Worm (Caenorhabditis elegans) whole organism, young adult: ENCODE results near the gene Y57G11C.5.
A peak's percentile ranks its signal among the peaks of the same experiment; 100 is the strongest.

Experiments used
- B0019.2 ChIP-seq: fragments of 200-800 bp; sonication (Bioruptor generic); conservative IDR thresholded peaks from 2 replicates; pipeline ENCODE4 v1.3.6; 2022; ENCODE audit warnings: missing genetic modification reagents, missing genetic modification characterization, missing compliant biosample characterization
- B0336.3 ChIP-seq: fragments of 200-800 bp; sonication (Bioruptor generic); IDR thresholded peaks from 2 replicates; pipeline ENCODE4 v1.3.6; 2022; ENCODE audit warnings: missing genetic modification characterization, missing compliant biosample characterization
- F22D6.2 ChIP-seq: sonication (generic microtip); optimal IDR thresholded peaks from 2 replicates; lab custom pipeline; 2016; ENCODE audit warnings: mild to moderate bottlenecking, missing genetic modification characterization, missing compliant biosample characterization
- F23B12.7 ChIP-seq: sonication (generic microtip); optimal IDR thresholded peaks from 2 replicates; lab custom pipeline; 2017; ENCODE audit warnings: missing genetic modification characterization, mild to moderate bottlenecking, missing compliant biosample characterization, antibody characterized with exemption, moderate library complexity; ENCODE audit not compliant: insufficient read depth
- F33H1.4 ChIP-seq: fragments of 200-800 bp; sonication (Bioruptor generic); IDR thresholded peaks from 2 replicates; pipeline ENCODE4 v1.3.6; 2022; ENCODE audit warnings: missing genetic modification reagents, missing genetic modification characterization, missing compliant biosample characterization
- F39B2.1 ChIP-seq: fragments of 200-800 bp; sonication (Bioruptor generic); IDR thresholded peaks from 2 replicates; pipeline ENCODE4 v1.3.6; 2022; ENCODE audit warnings: missing genetic modification reagents, missing genetic modification characterization, missing compliant biosample characterization
- T07F8.4 ChIP-seq: sonication (generic microtip); optimal IDR thresholded peaks from 2 replicates; lab custom pipeline; 2016; ENCODE audit warnings: mild to moderate bottlenecking, missing genetic modification characterization, moderate library complexity, missing compliant biosample characterization
- Y95B8A.8 ChIP-seq: fragments of 200-800 bp; sonication (Bioruptor generic); IDR thresholded peaks from 2 replicates; pipeline ENCODE4 v1.3.6; 2022; ENCODE audit warnings: missing genetic modification reagents, missing genetic modification characterization, missing compliant biosample characterization
- ZK185.1 ChIP-seq: sonication (generic microtip); optimal IDR thresholded peaks from 2 replicates; lab custom pipeline; 2016; ENCODE audit warnings: mild to moderate bottlenecking, missing genetic modification characterization, missing compliant biosample characterization; ENCODE audit not compliant: poor library complexity, severe bottlenecking
- attf-5 ChIP-seq: fragments of 200-800 bp; sonication (Bioruptor generic); optimal IDR thresholded peaks from 2 replicates; lab custom pipeline; 2018; ENCODE audit warnings: mild to moderate bottlenecking, missing genetic modification characterization, missing compliant biosample characterization
- attf-6 ChIP-seq: fragments of 200-800 bp; sonication (Bioruptor generic); IDR thresholded peaks from 2 replicates; pipeline ENCODE4 v1.3.6; 2022; ENCODE audit warnings: missing genetic modification reagents, missing genetic modification characterization, missing compliant biosample characterization
- cebp-1 ChIP-seq, 2 experiments: fragments of 200-800 bp in 1 of 2; sonication (Bioruptor generic) in 1 of 2; sonication (generic microtip) in 1 of 2; IDR thresholded peaks in 1 of 2; optimal IDR thresholded peaks in 1 of 2; 2 replicates each; pipeline versions ENCODE4 v1.3.6 to Lab custom; 2017 to 2022; ENCODE audit warnings: missing compliant biosample characterization in 2 of 2, missing genetic modification characterization in 2 of 2, mild to moderate bottlenecking in 1 of 2, missing genetic modification reagents in 1 of 2, moderate library complexity in 1 of 2
- cebp-2 ChIP-seq: fragments of 200-800 bp; sonication (Bioruptor generic); IDR thresholded peaks from 2 replicates; pipeline ENCODE4 v1.3.6; 2022; ENCODE audit warnings: missing genetic modification characterization, missing compliant biosample characterization
- ceh-58 ChIP-seq: fragments of 200-800 bp; sonication (Bioruptor generic); IDR thresholded peaks from 2 replicates; pipeline ENCODE4 v1.3.6; 2022; ENCODE audit warnings: missing genetic modification characterization, missing compliant biosample characterization
- chd-7 ChIP-seq: sonication (generic microtip); optimal IDR thresholded peaks from 2 replicates; lab custom pipeline; 2016; ENCODE audit warnings: mild to moderate bottlenecking, missing genetic modification characterization, moderate library complexity, missing compliant biosample characterization
- die-1 ChIP-seq: sonication (generic microtip); optimal IDR thresholded peaks from 2 replicates; lab custom pipeline; 2016; ENCODE audit warnings: missing genotype, mild to moderate bottlenecking, missing genetic modification characterization, missing compliant biosample characterization
- dox-1 ChIP-seq: fragments of 200-800 bp; sonication (Bioruptor generic); IDR thresholded peaks from 2 replicates; pipeline ENCODE4 v1.3.6; 2022; ENCODE audit warnings: missing genetic modification reagents, missing genetic modification characterization, missing compliant biosample characterization
- dpl-1 ChIP-seq: fragments of 150-350 bp; optimal IDR thresholded peaks from 2 replicates; lab custom pipeline; 2014; ENCODE audit warnings: missing biosample characterization, missing genetic modification reagents, missing genetic modification characterization
- egl-44 ChIP-seq: fragments of 200-800 bp; sonication (Bioruptor generic); IDR thresholded peaks from 2 replicates; pipeline ENCODE4 v1.3.6; 2022; ENCODE audit warnings: missing genetic modification reagents, missing genetic modification characterization, missing compliant biosample characterization
- ekl-4 ChIP-seq: fragments of 200-800 bp; sonication (Bioruptor generic); IDR thresholded peaks from 2 replicates; pipeline ENCODE4 v1.3.6; 2022; ENCODE audit warnings: missing genetic modification reagents, missing genetic modification characterization, missing compliant biosample characterization
- ets-4 ChIP-seq: fragments of 200-800 bp; sonication (Bioruptor generic); optimal IDR thresholded peaks from 2 replicates; lab custom pipeline; 2018; ENCODE audit warnings: mild to moderate bottlenecking, missing genetic modification characterization, missing compliant biosample characterization
- hmg-1.2 ChIP-seq: fragments of 200-800 bp; sonication (Bioruptor generic); IDR thresholded peaks from 2 replicates; pipeline ENCODE4 v1.3.6; 2022; ENCODE audit warnings: missing genetic modification reagents, missing genetic modification characterization, missing compliant biosample characterization
- let-607 ChIP-seq, 2 experiments: fragments of 200-800 bp in 1 of 2; sonication (Bioruptor generic) in 1 of 2; sonication (generic microtip) in 1 of 2; optimal IDR thresholded peaks; 2 replicates each; lab custom pipeline; 2016 to 2018; ENCODE audit warnings: mild to moderate bottlenecking in 2 of 2, missing compliant biosample characterization in 2 of 2, missing genetic modification characterization in 2 of 2, moderate library complexity in 2 of 2, missing genotype in 1 of 2
- lin-40 ChIP-seq: sonication (generic microtip); optimal IDR thresholded peaks from 2 replicates; lab custom pipeline; 2016; ENCODE audit warnings: missing genetic modification characterization, mild to moderate bottlenecking, missing compliant biosample characterization, missing genotype, missing genetic modification reagents
- lin-54 ChIP-seq: fragments of 200-800 bp; sonication (Bioruptor generic); optimal IDR thresholded peaks from 2 replicates; lab custom pipeline; 2018; ENCODE audit warnings: mild to moderate bottlenecking, missing genetic modification characterization, missing compliant biosample characterization
- lsl-1 ChIP-seq: fragments of 200-800 bp; sonication (Bioruptor generic); optimal IDR thresholded peaks from 2 replicates; lab custom pipeline; 2018; ENCODE audit warnings: mild to moderate bottlenecking, missing genetic modification characterization, moderate library complexity, missing compliant biosample characterization
- mes-4 ChIP-seq: sonication (generic microtip); optimal IDR thresholded peaks from 2 replicates; lab custom pipeline; 2016; ENCODE audit warnings: missing genotype, missing genetic modification characterization, missing compliant biosample characterization
- mxl-1 ChIP-seq: sonication (generic microtip); optimal IDR thresholded peaks from 2 replicates; lab custom pipeline; 2016; ENCODE audit warnings: missing genetic modification characterization, missing compliant biosample characterization
- nhr-179 ChIP-seq: sonication (generic microtip); optimal IDR thresholded peaks from 2 replicates; lab custom pipeline; 2016; ENCODE audit warnings: mild to moderate bottlenecking, missing genetic modification characterization, missing compliant biosample characterization
- nhr-80 ChIP-seq: sonication (generic microtip); optimal IDR thresholded peaks from 2 replicates; lab custom pipeline; 2016; ENCODE audit warnings: missing genetic modification characterization, missing compliant biosample characterization
- nhr-90 ChIP-seq: sonication (generic microtip); optimal IDR thresholded peaks from 2 replicates; lab custom pipeline; 2016; ENCODE audit warnings: missing genotype, mild to moderate bottlenecking, missing genetic modification characterization, missing compliant biosample characterization
- pbrm-1 ChIP-seq: fragments of 200-800 bp; sonication (Bioruptor generic); IDR thresholded peaks from 2 replicates; pipeline ENCODE4 v1.3.6; 2022; ENCODE audit warnings: missing genetic modification reagents, missing genetic modification characterization, missing compliant biosample characterization
- rcor-1 ChIP-seq: fragments of 200-800 bp; sonication (Bioruptor generic); IDR thresholded peaks from 2 replicates; pipeline ENCODE4 v1.3.6; 2022; ENCODE audit warnings: missing genetic modification reagents, missing genetic modification characterization, missing compliant biosample characterization
- rec-8 ChIP-seq, 2 experiments: sonication (generic microtip); optimal IDR thresholded peaks; 2 replicates each; lab custom pipeline; 2016; ENCODE audit warnings: mild to moderate bottlenecking in 2 of 2, missing genetic modification characterization in 2 of 2, missing genetic modification reagents in 2 of 2, missing genotype in 2 of 2, missing biosample characterization in 1 of 2, missing compliant biosample characterization in 1 of 2, moderate library complexity in 1 of 2
- snpc-4 ChIP-seq, 5 experiments: fragments of 150-350 bp in 1 of 5; sonication (generic microtip) in 4 of 5; optimal IDR thresholded peaks; 2 replicates each; lab custom pipeline; 2014 to 2018; ENCODE audit warnings: missing genetic modification characterization in 5 of 5, missing biosample characterization in 3 of 5, antibody characterized with exemption in 2 of 5, mild to moderate bottlenecking in 2 of 5, missing compliant biosample characterization in 2 of 5, missing genotype in 2 of 5, moderate library complexity in 2 of 5, missing genetic modification reagents in 1 of 5
- somi-1 ChIP-seq: fragments of 200-800 bp; sonication (Bioruptor generic); optimal IDR thresholded peaks from 2 replicates; lab custom pipeline; 2018; ENCODE audit warnings: mild to moderate bottlenecking, missing genetic modification characterization, missing compliant biosample characterization
- tbx-9 ChIP-seq: sonication (generic microtip); optimal IDR thresholded peaks from 2 replicates; lab custom pipeline; 2016; ENCODE audit warnings: borderline replicate concordance, missing genetic modification characterization, inconsistent platforms, missing compliant biosample characterization
- ztf-18 ChIP-seq: sonication (generic microtip); optimal IDR thresholded peaks from 2 replicates; lab custom pipeline; 2016; ENCODE audit warnings: missing genotype, mild to moderate bottlenecking, missing genetic modification characterization, missing compliant biosample characterization
- ztf-26 ChIP-seq: sonication (generic microtip); optimal IDR thresholded peaks from 2 replicates; lab custom pipeline; 2017; ENCODE audit warnings: missing genetic modification characterization, missing compliant biosample characterization
- ztf-3 ChIP-seq: fragments of 200-800 bp; sonication (Bioruptor generic); optimal IDR thresholded peaks from 2 replicates; lab custom pipeline; 2018; ENCODE audit warnings: mild to moderate bottlenecking, missing genetic modification characterization, missing compliant biosample characterization

The Y57G11C.5 gene

DNA sequence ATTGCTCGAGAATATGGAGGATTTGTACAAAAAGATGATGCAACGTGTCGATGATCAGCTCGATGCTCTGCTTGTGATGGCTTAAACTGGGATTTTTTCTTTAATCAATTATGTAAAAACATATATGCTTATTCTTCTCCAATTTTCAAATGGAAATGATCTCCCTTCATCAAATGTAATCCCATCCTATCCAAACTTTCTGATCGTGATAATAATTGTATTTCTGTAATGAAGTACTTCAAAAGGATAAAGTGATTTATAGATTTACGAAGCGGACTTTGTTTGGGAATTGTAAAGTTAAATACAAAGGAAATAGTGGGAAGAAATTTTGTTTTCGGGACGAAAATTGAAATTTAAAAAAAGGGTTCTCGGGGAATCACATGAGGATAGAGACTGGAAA is 25.3 kb upstream of the Y57G11C.5 start (continued):
- no peak for TF ChIP-seq cebp-1 (GFP tag; IDR thresholded peaks at IDR 0.05; lab: Robert Waterston, UW)
- peak; percentile 25 for TF ChIP-seq cebp-1 (tag; optimal IDR thresholded peaks at IDR 0.05; lab: Kevin White, UChicago)
- peak; percentile 72 for TF ChIP-seq snpc-4 (GFP tag; optimal IDR thresholded peaks at IDR 0.05; lab: Kevin White, UChicago)
- peak in 3 of 4 experiments; percentile 20 to 90 (median 45) for TF ChIP-seq snpc-4 (tag; optimal IDR thresholded peaks at IDR 0.05; lab: Kevin White, UChicago)
- TF ChIP-seq mes-4 (tag; lab: Kevin White, UChicago), result peak; percentile 12
- TF ChIP-seq rec-8 (tag; optimal IDR thresholded peaks at IDR 0.05; lab: Kevin White, UChicago), result peak in 1 of 2 experiments; percentile 32
- no peak for TF ChIP-seq ets-4 (GFP tag; lab: Kevin White, UChicago)
- peak; percentile 35 for TF ChIP-seq die-1 (tag; lab: Kevin White, UChicago)
- TF ChIP-seq nhr-90 (tag; lab: Kevin White, UChicago), result no peak
- peak; percentile 1 for TF ChIP-seq ZK185.1 (tag; lab: Kevin White, UChicago)
- no peak for TF ChIP-seq rcor-1 (GFP tag; lab: Robert Waterston, UW)
- no peak for TF ChIP-seq tbx-9 (tag; lab: Kevin White, UChicago)
- TF ChIP-seq F39B2.1 (GFP tag; lab: Robert Waterston, UW), result no peak
- TF ChIP-seq B0019.2, result no peak
- TF ChIP-seq lin-54, result peak; percentile 21
- peak; percentile 6 for TF ChIP-seq ztf-18
- TF ChIP-seq ceh-58 (GFP tag; lab: Robert Waterston, UW), result no peak

DNA sequence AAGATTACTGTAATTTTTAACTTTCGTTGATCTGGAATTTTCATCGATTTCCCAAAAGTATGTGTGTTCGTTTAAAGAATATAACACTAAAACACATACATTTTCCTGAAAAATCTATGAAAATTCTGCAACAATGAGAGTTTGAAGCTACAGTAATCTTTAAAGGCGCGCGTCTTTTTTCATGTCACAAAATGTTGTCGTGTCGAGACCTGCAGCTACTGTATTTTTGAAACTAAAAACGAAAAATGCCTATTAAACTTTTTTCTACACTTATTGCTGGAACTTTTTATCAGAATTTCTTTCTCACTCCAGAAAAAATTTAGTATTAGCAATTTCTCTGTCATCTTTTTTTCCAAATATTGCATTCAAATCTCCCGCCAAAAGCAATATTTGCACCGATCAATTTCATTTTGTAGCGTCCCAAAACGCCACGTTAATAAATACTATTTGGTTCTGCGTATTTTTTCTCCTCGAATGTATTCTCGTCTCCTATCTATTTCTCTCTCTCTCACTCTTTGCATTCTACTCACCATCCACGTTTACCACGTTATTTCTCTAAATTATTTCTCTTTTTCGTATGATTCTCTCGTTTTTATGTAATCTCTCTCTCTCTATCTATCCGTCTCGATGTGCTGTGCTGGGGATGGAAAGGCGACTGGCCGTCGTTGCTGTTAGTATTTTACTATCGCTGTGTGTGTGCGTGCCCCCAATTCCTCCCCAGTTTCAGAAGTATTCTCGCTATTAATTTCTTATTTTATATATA is 21.3 kb upstream of the Y57G11C.5 start, which contains the start of gene melo-1:
Gene melo-1, plus strand, starts transcription at position 658 of the 763 bp plus-strand sequence.
- peak; percentile 46 for TF ChIP-seq attf-5 (GFP tag; lab: Kevin White, UChicago)
- TF ChIP-seq chd-7 (tag; lab: Kevin White, UChicago), result no peak
- TF ChIP-seq nhr-80 (tag; lab: Kevin White, UChicago), result peak; percentile 29
- no peak for TF ChIP-seq ztf-3 (GFP tag; lab: Kevin White, UChicago)
- TF ChIP-seq nhr-179 (tag; lab: Kevin White, UChicago), result no peak
- TF ChIP-seq pbrm-1 (GFP tag; lab: Robert Waterston, UW), result peak; percentile 22; the same call in 1 of the 2 replicates
- 0 out of 2 replicates have a peak, but pooled peaks have one; percentile 18 for TF ChIP-seq B0336.3 (GFP tag; lab: Robert Waterston, UW)
- TF ChIP-seq cebp-1 (GFP tag; IDR thresholded peaks at IDR 0.05; lab: Robert Waterston, UW), result no peak
- TF ChIP-seq cebp-1 (tag; optimal IDR thresholded peaks at IDR 0.05; lab: Kevin White, UChicago), result peak; percentile 64
- no peak for TF ChIP-seq T07F8.4 (tag; lab: Kevin White, UChicago)
- TF ChIP-seq F22D6.2 (tag; lab: Kevin White, UChicago), result no peak
- peak; percentile 76 for TF ChIP-seq lsl-1 (GFP tag; lab: Kevin White, UChicago)
- no peak for TF ChIP-seq cebp-2
- peak; percentile 39; the same call in 1 of the 2 replicates for TF ChIP-seq dox-1 (GFP tag; lab: Robert Waterston, UW)
- TF ChIP-seq tbx-9 (tag; lab: Kevin White, UChicago), result no peak
- peak; percentile 76 to 80 for TF ChIP-seq let-607 (tag; optimal IDR thresholded peaks at IDR 0.05; lab: Kevin White, UChicago)
- peak; percentile 23 for TF ChIP-seq lin-54
- TF ChIP-seq egl-44 (GFP tag; lab: Robert Waterston, UW), result no peak
- peak; percentile 38; the same call in 1 of the 2 replicates for TF ChIP-seq F33H1.4
- no peak for TF ChIP-seq somi-1
- no peak for TF ChIP-seq F23B12.7
- TF ChIP-seq ztf-26 (tag; lab: Kevin White, UChicago), result no peak
- no peak for TF ChIP-seq mxl-1 (tag; lab: Kevin White, UChicago)
- peak; percentile 94 for TF ChIP-seq hmg-1.2
- no peak for TF ChIP-seq ets-4 (GFP tag; lab: Kevin White, UChicago)
- TF ChIP-seq dpl-1, result no peak
- peak; percentile 7 for TF ChIP-seq lin-40
- TF ChIP-seq attf-6, result 0 out of 2 replicates have a peak, but pooled peaks have one; percentile 14
- TF ChIP-seq Y95B8A.8 (GFP tag; lab: Robert Waterston, UW), result no peak
- TF ChIP-seq snpc-4 (GFP tag; optimal IDR thresholded peaks at IDR 0.05; lab: Kevin White, UChicago), result no peak
- peak; percentile 8 to 67 (median 40) for TF ChIP-seq snpc-4 (tag; optimal IDR thresholded peaks at IDR 0.05; lab: Kevin White, UChicago)
- TF ChIP-seq ekl-4 (GFP tag; lab: Robert Waterston, UW), result no peak
